Worm (Caenorhabditis elegans): ENCODE measurements around the gene C50E3.13.

DNA sequence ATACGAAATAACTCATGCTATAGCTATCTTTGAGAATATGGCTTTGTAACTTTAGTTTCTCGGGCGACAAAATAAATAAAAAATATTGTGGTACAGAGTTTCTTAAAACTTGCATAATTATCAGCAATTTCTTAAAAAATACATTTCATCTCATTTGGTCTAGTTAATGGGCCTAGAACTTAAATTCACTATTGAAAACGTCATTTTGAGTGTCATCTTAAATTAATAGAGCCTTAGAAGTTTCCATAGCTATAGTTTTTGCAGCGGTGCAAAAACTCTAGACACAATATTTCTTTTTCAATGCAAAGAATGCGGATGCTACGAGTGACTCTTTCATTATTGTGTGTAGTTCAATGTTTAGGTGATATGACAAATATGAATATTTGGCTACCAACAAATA lies 12.0 kb downstream of the C50E3.13 start, which contains the start of gene clec-215:
- no peak for TF ChIP-seq ref-1 (GFP tag; conservative IDR thresholded peaks at IDR 0.05)
- TF ChIP-seq med-1 (GFP tag; optimal IDR thresholded peaks at IDR 0.05; ENCODE audit: insufficient read depth): no peak
- TF ChIP-seq tab-1 (GFP tag; IDR thresholded peaks at IDR 0.05): no peak
- no peak for TF ChIP-seq T22C8.4 (GFP tag; IDR thresholded peaks at IDR 0.05)
- TF ChIP-seq flt-1 (GFP tag; IDR thresholded peaks at IDR 0.05): no peak

All from whole organism, midembryonic.